Worm (Caenorhabditis elegans) whole organism, L1 larva: ENCODE results near the gene gba-4.

ENCODE experiments used
- ama-1 ChIP-seq: fragments of 150-350 bp; optimal IDR thresholded peaks from 2 replicates; lab custom pipeline; 2014
- ceh-82 ChIP-seq, 3 experiments: fragments of 150-350 bp in 1 of 3; sonication (generic microtip) in 2 of 3; optimal IDR thresholded peaks; 2 replicates each; lab custom pipeline; 2014 to 2017; ENCODE audit warnings: missing biosample characterization in 3 of 3, missing genetic modification characterization in 3 of 3
- fos-1 ChIP-seq: fragments of 150-350 bp; optimal IDR thresholded peaks from 2 replicates; lab custom pipeline; 2014; ENCODE audit warnings: missing biosample characterization, missing genetic modification characterization
- lin-35 ChIP-seq, 2 experiments: fragments of 150-350 bp; optimal IDR thresholded peaks; 2 replicates each; lab custom pipeline; 2014; ENCODE audit warnings: missing biosample characterization in 2 of 2, missing genetic modification characterization in 2 of 2, missing genetic modification reagents in 2 of 2
- mdl-1 ChIP-seq, 2 experiments: fragments of 150-350 bp; optimal IDR thresholded peaks; 2 replicates each; lab custom pipeline; 2014 to 2017; ENCODE audit warnings: missing biosample characterization in 2 of 2, missing genetic modification characterization in 2 of 2, inconsistent platforms in 1 of 2
- mef-2 ChIP-seq: fragments of 150-350 bp; optimal IDR thresholded peaks from 2 replicates; lab custom pipeline; 2014; ENCODE audit warnings: missing biosample characterization, missing genetic modification characterization
- snpc-4 ChIP-seq: fragments of 150-350 bp; optimal IDR thresholded peaks from 2 replicates; lab custom pipeline; 2014; ENCODE audit warnings: missing biosample characterization, missing genetic modification characterization
- vab-15 ChIP-seq: sonication (generic microtip); optimal IDR thresholded peaks from 2 replicates; lab custom pipeline; 2017; ENCODE audit warnings: missing genotype, mild to moderate bottlenecking, missing genetic modification characterization, missing compliant biosample characterization
- xbp-1 ChIP-seq: sonication (generic microtip); optimal IDR thresholded peaks from 2 replicates; lab custom pipeline; 2016; ENCODE audit warnings: missing genetic modification characterization, missing compliant biosample characterization
- ztf-11 ChIP-seq, 2 experiments: sonication (generic microtip); optimal IDR thresholded peaks; 2 replicates each; lab custom pipeline; 2016 to 2017; ENCODE audit warnings: missing genetic modification characterization in 2 of 2, missing biosample characterization in 1 of 2, missing compliant biosample characterization in 1 of 2

DNA sequence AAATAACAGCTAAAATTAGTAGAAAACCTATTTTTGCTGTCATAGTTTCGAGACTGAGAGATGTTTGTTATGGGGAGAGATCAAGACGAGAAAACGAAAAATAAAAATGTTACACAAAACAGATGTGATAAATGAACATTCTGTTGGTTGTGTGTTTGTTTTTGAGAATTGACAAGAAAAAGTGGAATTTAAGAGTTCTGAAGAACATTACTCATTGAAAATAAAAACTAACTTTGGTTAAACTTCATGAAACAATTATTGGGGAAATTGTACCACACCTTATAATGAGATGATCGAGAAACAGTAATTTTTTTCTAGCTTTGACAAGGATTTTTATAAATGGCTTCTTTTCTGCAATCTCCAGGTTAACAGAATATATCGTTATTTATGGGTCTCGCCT lies 2.7 kb upstream of the gba-4 start, which contains the start of gene Y4C6B.7:
- no peak for TF ChIP-seq fos-1 (tag; lab: Kevin White, UChicago)
- no peak for TF ChIP-seq ceh-82 (tag; optimal IDR thresholded peaks at IDR 0.05; lab: Kevin White, UChicago)
- no peak for TF ChIP-seq mef-2 (tag; lab: Kevin White, UChicago)
- TF ChIP-seq lin-35 (GFP tag; optimal IDR thresholded peaks at IDR 0.05; lab: Kevin White, UChicago) = no peak
- no peak for TF ChIP-seq mdl-1 (tag; optimal IDR thresholded peaks at IDR 0.05; lab: Kevin White, UChicago)
- no peak for TF ChIP-seq ama-1 (lab: Kevin White, UChicago)
- no peak for TF ChIP-seq xbp-1 (tag; lab: Kevin White, UChicago)
- no peak for TF ChIP-seq snpc-4
- TF ChIP-seq ztf-11 (tag; optimal IDR thresholded peaks at IDR 0.05; lab: Kevin White, UChicago) = no peak
- TF ChIP-seq vab-15 (tag; lab: Kevin White, UChicago) = no peak
